Worm (Caenorhabditis elegans) whole organism, late embryonic: Measurements from ENCODE around the gene vglu-3.

ENCODE experiments used
- C38D4.7 ChIP-seq: fragments of 200-800 bp; sonication (Bioruptor generic); optimal IDR thresholded peaks from 2 replicates; lab custom pipeline; 2018; ENCODE audit warnings: mild to moderate bottlenecking, missing genetic modification characterization, moderate library complexity, missing compliant biosample characterization
- F13H6.1 ChIP-seq: sonication (generic microtip); optimal IDR thresholded peaks from 2 replicates; lab custom pipeline; 2016; ENCODE audit warnings: missing genetic modification characterization, missing compliant biosample characterization
- K02D7.2 ChIP-seq: sonication (generic microtip); optimal IDR thresholded peaks from 2 replicates; lab custom pipeline; 2017; ENCODE audit warnings: mild to moderate bottlenecking, missing genetic modification characterization, missing compliant biosample characterization
- T23F11.4 ChIP-seq: fragments of 200-800 bp; sonication (Bioruptor generic); optimal IDR thresholded peaks from 2 replicates; lab custom pipeline; 2018; ENCODE audit warnings: mild to moderate bottlenecking, missing genetic modification characterization, missing compliant biosample characterization
- Y22D7AL.16 ChIP-seq: sonication (generic microtip); optimal IDR thresholded peaks from 2 replicates; lab custom pipeline; 2016; ENCODE audit warnings: missing genetic modification characterization, missing compliant biosample characterization
- ama-1 ChIP-seq: fragments of 150-350 bp; optimal IDR thresholded peaks from 2 replicates; lab custom pipeline; 2014
- ceh-14 ChIP-seq: sonication (generic microtip); optimal IDR thresholded peaks from 2 replicates; lab custom pipeline; 2016; ENCODE audit warnings: missing genotype, missing genetic modification characterization, missing compliant biosample characterization
- ceh-18 ChIP-seq: sonication (generic microtip); optimal IDR thresholded peaks from 2 replicates; lab custom pipeline; 2016; ENCODE audit warnings: missing genetic modification characterization, missing compliant biosample characterization
- ceh-2 ChIP-seq: sonication (generic microtip); optimal IDR thresholded peaks from 2 replicates; lab custom pipeline; 2016; ENCODE audit warnings: missing genotype, missing genetic modification characterization, missing compliant biosample characterization
- ceh-24 ChIP-seq: sonication (generic microtip); optimal IDR thresholded peaks from 2 replicates; lab custom pipeline; 2016; ENCODE audit warnings: mild to moderate bottlenecking, missing genetic modification characterization, missing compliant biosample characterization
- ceh-31 ChIP-seq: sonication (generic microtip); optimal IDR thresholded peaks from 2 replicates; lab custom pipeline; 2016; ENCODE audit warnings: missing genetic modification characterization, missing compliant biosample characterization
- ceh-34 ChIP-seq: sonication (generic microtip); optimal IDR thresholded peaks from 2 replicates; lab custom pipeline; 2016; ENCODE audit warnings: mild to moderate bottlenecking, missing genetic modification characterization, missing compliant biosample characterization
- ceh-45 ChIP-seq: fragments of 200-800 bp; sonication (Bioruptor generic); IDR thresholded peaks from 2 replicates; pipeline ENCODE4 v1.3.6; 2022; ENCODE audit warnings: missing genetic modification reagents, missing genetic modification characterization, missing compliant biosample characterization
- ceh-48 ChIP-seq: sonication (generic microtip); optimal IDR thresholded peaks from 2 replicates; lab custom pipeline; 2016; ENCODE audit warnings: missing genetic modification characterization, inconsistent platforms, missing compliant biosample characterization
- ceh-6 ChIP-seq: fragments of 200-800 bp; sonication (Bioruptor generic); optimal IDR thresholded peaks from 2 replicates; lab custom pipeline; 2018; ENCODE audit warnings: mild to moderate bottlenecking, missing genetic modification characterization, missing compliant biosample characterization
- che-1 ChIP-seq: sonication (generic microtip); optimal IDR thresholded peaks from 2 replicates; lab custom pipeline; 2016; ENCODE audit warnings: mild to moderate bottlenecking, missing genetic modification characterization, missing compliant biosample characterization
- elt-2 ChIP-seq: sonication (generic microtip); optimal IDR thresholded peaks from 2 replicates; lab custom pipeline; 2016; ENCODE audit warnings: missing genetic modification reagents, missing genetic modification characterization, missing compliant biosample characterization
- elt-4 ChIP-seq: sonication (generic microtip); optimal IDR thresholded peaks from 2 replicates; lab custom pipeline; 2016; ENCODE audit warnings: missing genetic modification characterization, missing compliant biosample characterization
- ets-4 ChIP-seq: sonication (generic microtip); optimal IDR thresholded peaks from 2 replicates; lab custom pipeline; 2016; ENCODE audit warnings: missing genetic modification characterization, missing compliant biosample characterization
- eyg-1 ChIP-seq: sonication (generic microtip); optimal IDR thresholded peaks from 2 replicates; lab custom pipeline; 2016; ENCODE audit warnings: missing genotype, missing genetic modification characterization, missing compliant biosample characterization
- fax-1 ChIP-seq: sonication (generic microtip); optimal IDR thresholded peaks from 2 replicates; lab custom pipeline; 2016; ENCODE audit warnings: missing genotype, missing genetic modification characterization, missing compliant biosample characterization
- fkh-10 ChIP-seq: fragments of 150-350 bp; optimal IDR thresholded peaks from 2 replicates; lab custom pipeline; 2014; ENCODE audit warnings: missing biosample characterization, missing genetic modification reagents, missing genetic modification characterization
- fkh-6 ChIP-seq: sonication (generic microtip); optimal IDR thresholded peaks from 2 replicates; lab custom pipeline; 2016; ENCODE audit warnings: missing genetic modification characterization, missing compliant biosample characterization
- gmeb-2 ChIP-seq: sonication (generic microtip); optimal IDR thresholded peaks from 2 replicates; lab custom pipeline; 2016; ENCODE audit warnings: missing genetic modification characterization, inconsistent platforms, missing compliant biosample characterization
- hlh-13 ChIP-seq: fragments of 200-800 bp; sonication (Bioruptor generic); optimal IDR thresholded peaks from 2 replicates; lab custom pipeline; 2018; ENCODE audit warnings: mild to moderate bottlenecking, missing genetic modification characterization, missing compliant biosample characterization
- hlh-30 ChIP-seq: sonication (generic microtip); optimal IDR thresholded peaks from 2 replicates; lab custom pipeline; 2017; ENCODE audit warnings: antibody characterized with exemption, missing genetic modification characterization, missing compliant biosample characterization; ENCODE audit not compliant: insufficient read depth
- hlh-6 ChIP-seq: sonication (generic microtip); optimal IDR thresholded peaks from 2 replicates; lab custom pipeline; 2016; ENCODE audit warnings: missing genotype, missing genetic modification characterization, missing compliant biosample characterization
- hlh-8 ChIP-seq: sonication (generic microtip); optimal IDR thresholded peaks from 2 replicates; lab custom pipeline; 2016; ENCODE audit warnings: missing genotype, missing genetic modification characterization, missing compliant biosample characterization
- madf-2 ChIP-seq: sonication (generic microtip); optimal IDR thresholded peaks from 2 replicates; lab custom pipeline; 2017; ENCODE audit warnings: missing genetic modification characterization, missing compliant biosample characterization
- mec-3 ChIP-seq: sonication (generic microtip); optimal IDR thresholded peaks from 2 replicates; lab custom pipeline; 2016; ENCODE audit warnings: borderline replicate concordance, missing genetic modification characterization, missing compliant biosample characterization
- nfya-1 ChIP-seq: sonication (generic microtip); optimal IDR thresholded peaks from 2 replicates; lab custom pipeline; 2017; ENCODE audit warnings: missing genetic modification characterization, mild to moderate bottlenecking, missing compliant biosample characterization, antibody characterized with exemption, moderate library complexity
- nhr-232 ChIP-seq: sonication (generic microtip); optimal IDR thresholded peaks from 2 replicates; lab custom pipeline; 2016; ENCODE audit warnings: missing genetic modification characterization, missing compliant biosample characterization
- npax-4 ChIP-seq: sonication (generic microtip); optimal IDR thresholded peaks from 2 replicates; lab custom pipeline; 2016; ENCODE audit warnings: missing genetic modification characterization, missing compliant biosample characterization
- pat-9 ChIP-seq: fragments of 200-800 bp; sonication (Bioruptor generic); optimal IDR thresholded peaks from 2 replicates; lab custom pipeline; 2018; ENCODE audit warnings: mild to moderate bottlenecking, missing genetic modification characterization, moderate library complexity, missing compliant biosample characterization
- pax-1 ChIP-seq: fragments of 150-350 bp; optimal IDR thresholded peaks from 2 replicates; lab custom pipeline; 2014; ENCODE audit warnings: missing biosample characterization, missing genetic modification characterization
- pha-4 ChIP-seq: fragments of 150-350 bp; optimal IDR thresholded peaks from 2 replicates; lab custom pipeline; 2018; ENCODE audit warnings: missing biosample characterization, missing genetic modification reagents, missing genetic modification characterization
- ref-2 ChIP-seq: sonication (generic microtip); optimal IDR thresholded peaks from 2 replicates; lab custom pipeline; 2016; ENCODE audit warnings: missing genetic modification characterization, missing compliant biosample characterization
- rnt-1 ChIP-seq: sonication (generic microtip); optimal IDR thresholded peaks from 2 replicates; lab custom pipeline; 2016; ENCODE audit warnings: missing genetic modification characterization, missing compliant biosample characterization
- sdc-2 ChIP-seq: sonication (generic microtip); optimal IDR thresholded peaks from 2 replicates; lab custom pipeline; 2016; ENCODE audit warnings: missing genotype, missing genetic modification characterization, missing compliant biosample characterization
- sox-2 ChIP-seq: fragments of 200-800 bp; sonication (Bioruptor generic); IDR thresholded peaks from 2 replicates; pipeline ENCODE4 v1.3.6; 2022; ENCODE audit warnings: missing genetic modification reagents, missing genetic modification characterization, missing compliant biosample characterization
- sox-4 ChIP-seq: sonication (generic microtip); optimal IDR thresholded peaks from 2 replicates; lab custom pipeline; 2017; ENCODE audit warnings: mild to moderate bottlenecking, missing genetic modification characterization, inconsistent platforms, missing compliant biosample characterization
- syd-9 ChIP-seq: sonication (generic microtip); optimal IDR thresholded peaks from 2 replicates; lab custom pipeline; 2016; ENCODE audit warnings: mild to moderate bottlenecking, missing genetic modification characterization, moderate library complexity, missing compliant biosample characterization
- tbx-7 ChIP-seq: sonication (generic microtip); optimal IDR thresholded peaks from 2 replicates; lab custom pipeline; 2016; ENCODE audit warnings: missing genotype, missing genetic modification characterization, missing compliant biosample characterization
- unc-3 ChIP-seq, 2 experiments: fragments of 200-800 bp in 1 of 2; sonication (Bioruptor generic) in 1 of 2; sonication (generic microtip) in 1 of 2; conservative IDR thresholded peaks in 1 of 2; optimal IDR thresholded peaks in 1 of 2; 2 replicates each; pipeline versions ENCODE4 v1.3.6 to Lab custom; 2016 to 2022; ENCODE audit warnings: missing compliant biosample characterization in 2 of 2, missing genetic modification characterization in 2 of 2, missing genetic modification reagents in 1 of 2
- unc-42 ChIP-seq: sonication (generic microtip); optimal IDR thresholded peaks from 2 replicates; lab custom pipeline; 2016; ENCODE audit warnings: missing genotype, missing genetic modification characterization, missing compliant biosample characterization
- zip-5 ChIP-seq: sonication (generic microtip); optimal IDR thresholded peaks from 2 replicates; lab custom pipeline; 2016; ENCODE audit warnings: missing genetic modification characterization, missing compliant biosample characterization

vglu-3 gene

DNA sequence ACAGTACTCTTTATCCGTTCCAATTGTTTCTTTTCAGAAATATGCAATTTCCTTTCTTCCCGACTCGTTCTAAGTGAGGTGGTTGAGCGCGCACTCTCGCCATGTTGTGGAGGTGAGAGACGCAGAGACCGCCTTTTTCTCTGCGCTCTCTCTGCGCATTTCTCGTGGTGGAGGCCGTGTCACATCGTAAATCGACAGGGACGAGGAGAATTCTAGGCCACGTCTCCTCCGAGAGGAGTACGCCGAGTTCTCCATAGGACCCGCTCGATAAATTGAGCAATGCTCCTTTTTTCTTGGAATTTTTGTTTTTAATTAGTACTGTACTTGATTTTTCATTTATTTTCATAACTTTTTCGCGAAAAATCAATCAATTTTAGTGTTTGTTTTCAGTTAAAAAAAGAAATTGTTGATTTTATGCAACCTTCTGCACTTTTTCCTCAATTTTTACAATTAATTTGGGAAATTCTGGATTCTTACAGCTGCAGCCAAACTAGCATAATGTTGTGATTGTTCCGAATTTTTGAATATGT is 29.3 kb upstream of the vglu-3 start, which contains the start of gene cnk-1 (continued):
- TF ChIP-seq hlh-8 = no peak
- TF ChIP-seq hlh-6 (tag; lab: Kevin White, UChicago) = peak; percentile 44
- TF ChIP-seq sdc-2 (tag; lab: Kevin White, UChicago) = no peak
- peak; percentile 51 for TF ChIP-seq rnt-1
- peak; percentile 55 for TF ChIP-seq ceh-18 (tag; lab: Kevin White, UChicago)
- peak; percentile 72 for TF ChIP-seq tbx-7 (tag; lab: Kevin White, UChicago)
- TF ChIP-seq fax-1 (tag; lab: Kevin White, UChicago) = peak; percentile 10
- no peak for TF ChIP-seq nhr-232 (tag; lab: Kevin White, UChicago)
- TF ChIP-seq unc-3 (GFP tag; conservative IDR thresholded peaks at IDR 0.05; lab: Robert Waterston, UW) = peak; percentile 71
- no peak for TF ChIP-seq unc-3 (tag; optimal IDR thresholded peaks at IDR 0.05; lab: Kevin White, UChicago)
- no peak for TF ChIP-seq madf-2 (tag; lab: Kevin White, UChicago)
- TF ChIP-seq ceh-6 = no peak
- peak; percentile 41 for TF ChIP-seq sox-2
- TF ChIP-seq mec-3 (tag; lab: Kevin White, UChicago) = peak; percentile 75
- peak; percentile 94 for TF ChIP-seq ceh-31 (tag; lab: Kevin White, UChicago)
- no peak for TF ChIP-seq pax-1 (tag; lab: Kevin White, UChicago)
- peak; percentile 62 for TF ChIP-seq ceh-34
- TF ChIP-seq elt-4 (tag; lab: Kevin White, UChicago) = no peak
- no peak for TF ChIP-seq K02D7.2 (tag; lab: Kevin White, UChicago)
- peak; percentile 43 for TF ChIP-seq ceh-14 (tag; lab: Kevin White, UChicago)
- TF ChIP-seq F13H6.1 (tag; lab: Kevin White, UChicago) = peak; percentile 28
- TF ChIP-seq pha-4 (tag; lab: Kevin White, UChicago) = no peak
- peak; percentile 67; the same call in 1 of the 2 replicates for TF ChIP-seq ceh-45 (GFP tag; lab: Robert Waterston, UW)
- no peak for TF ChIP-seq pat-9 (tag; lab: Kevin White, UChicago)
- TF ChIP-seq Y22D7AL.16 (tag; lab: Kevin White, UChicago) = no peak
- no peak for TF ChIP-seq gmeb-2

DNA sequence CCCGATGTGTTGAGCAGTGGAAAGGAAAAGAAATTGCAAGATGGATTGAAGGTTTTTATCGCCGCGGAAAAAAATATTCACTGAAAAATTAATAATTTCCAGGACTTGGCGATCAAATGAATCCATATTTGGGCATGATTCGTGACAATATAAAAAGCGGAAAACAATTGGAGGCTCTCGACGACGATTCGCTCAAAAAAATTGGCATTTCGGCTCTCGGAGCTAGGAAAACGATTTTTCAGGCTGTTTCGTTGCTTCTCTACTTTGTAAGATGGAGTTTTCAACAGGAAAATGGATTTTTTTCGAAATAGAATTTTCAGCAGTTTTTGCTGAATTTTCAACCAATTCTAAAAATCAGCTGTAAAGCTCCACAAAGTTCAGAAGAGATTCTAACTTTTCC is 28.4 kb upstream of the vglu-3 start:
- TF ChIP-seq che-1 (tag; lab: Kevin White, UChicago) = no peak
- no peak for TF ChIP-seq ceh-14 (tag; lab: Kevin White, UChicago)
- TF ChIP-seq npax-4 = no peak
- no peak for TF ChIP-seq hlh-8
- TF ChIP-seq C38D4.7 (GFP tag; lab: Kevin White, UChicago) = no peak
- TF ChIP-seq gmeb-2 = no peak
- no peak for TF ChIP-seq ceh-24 (tag; lab: Kevin White, UChicago)
- TF ChIP-seq sdc-2 (tag; lab: Kevin White, UChicago) = no peak
- TF ChIP-seq, all 69 proteins: peak for 0

DNA sequence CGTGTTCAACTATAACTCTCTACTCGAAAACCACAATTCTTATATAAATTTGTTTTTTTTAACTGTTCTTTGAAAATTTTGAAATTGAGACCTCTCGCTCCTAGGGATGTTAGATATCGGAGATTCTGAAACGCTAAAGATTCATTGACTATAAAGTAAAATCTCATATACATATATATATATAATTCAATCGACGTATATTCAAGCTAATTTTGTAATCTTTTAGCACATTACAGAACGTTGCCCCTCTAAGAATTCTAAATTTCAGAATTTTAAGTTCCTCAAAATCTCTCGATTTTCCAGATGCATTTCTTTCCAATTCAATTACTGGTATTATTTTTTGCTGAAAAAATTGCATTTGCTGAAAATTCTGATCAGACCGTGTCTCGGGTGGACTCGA is 21.4 kb upstream of the vglu-3 start, which contains the start of gene pad-2:
TSS of gene pad-2 (plus strand) at position 301 of the 400 bp plus-strand sequence.
- TF ChIP-seq sox-4 (tag; lab: Kevin White, UChicago) = no peak
- no peak for TF ChIP-seq ceh-48 (tag; lab: Kevin White, UChicago)
- no peak for TF ChIP-seq zip-5 (tag; lab: Kevin White, UChicago)
- no peak for TF ChIP-seq pax-1 (tag; lab: Kevin White, UChicago)
- no peak for TF ChIP-seq hlh-30 (tag; lab: Kevin White, UChicago)
- TF ChIP-seq Y22D7AL.16 (tag; lab: Kevin White, UChicago) = no peak
- no peak for TF ChIP-seq fkh-6 (tag; lab: Kevin White, UChicago)
- no peak for TF ChIP-seq che-1 (tag; lab: Kevin White, UChicago)
- no peak for TF ChIP-seq ceh-45 (GFP tag; lab: Robert Waterston, UW)
- TF ChIP-seq ceh-2 (tag; lab: Kevin White, UChicago) = no peak
- TF ChIP-seq hlh-6 (tag; lab: Kevin White, UChicago) = no peak

DNA sequence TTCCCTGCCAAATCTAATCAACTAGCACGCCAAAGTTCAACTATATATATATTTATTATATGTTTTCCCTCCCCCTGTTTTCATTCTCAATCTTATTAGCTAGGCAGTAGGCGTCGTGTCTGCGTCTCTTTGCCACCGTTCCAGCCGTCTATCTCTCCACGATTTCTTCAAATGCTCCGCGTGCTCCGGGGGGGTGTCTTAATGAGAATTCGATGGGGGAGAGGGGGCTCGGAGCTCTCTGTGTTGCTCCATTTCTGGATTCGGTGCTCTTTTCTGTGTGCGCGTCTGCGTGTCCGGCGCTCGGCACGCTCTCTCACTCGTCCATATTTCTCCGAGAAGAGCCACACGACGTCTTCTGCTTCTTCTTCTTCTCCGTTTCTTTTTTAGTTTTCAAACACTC is 16.0 kb upstream of the vglu-3 start:
- TF ChIP-seq syd-9 (no peak), ceh-2 (tag; lab: Kevin White, UChicago) (no peak), elt-2 (tag; lab: Kevin White, UChicago) (no peak), K02D7.2 (tag; lab: Kevin White, UChicago) (no peak), T23F11.4 (no peak), hlh-13 (GFP tag; lab: Kevin White, UChicago) (no peak), nfya-1 (tag; lab: Kevin White, UChicago) (peak; percentile 50), ceh-45 (GFP tag; lab: Robert Waterston, UW) (no peak), eyg-1 (tag; lab: Kevin White, UChicago) (no peak), ama-1 (no peak), hlh-6 (tag; lab: Kevin White, UChicago) (no peak), fkh-10 (GFP tag; lab: Kevin White, UChicago) (peak; percentile 71), ceh-14 (tag; lab: Kevin White, UChicago) (peak; percentile 78), hlh-30 (tag; lab: Kevin White, UChicago) (peak; percentile 27), ref-2 (tag; lab: Kevin White, UChicago) (peak; percentile 14), unc-42 (peak; percentile 94), ets-4 (tag; lab: Kevin White, UChicago) (no peak)
